In the genomic region with DNA sequence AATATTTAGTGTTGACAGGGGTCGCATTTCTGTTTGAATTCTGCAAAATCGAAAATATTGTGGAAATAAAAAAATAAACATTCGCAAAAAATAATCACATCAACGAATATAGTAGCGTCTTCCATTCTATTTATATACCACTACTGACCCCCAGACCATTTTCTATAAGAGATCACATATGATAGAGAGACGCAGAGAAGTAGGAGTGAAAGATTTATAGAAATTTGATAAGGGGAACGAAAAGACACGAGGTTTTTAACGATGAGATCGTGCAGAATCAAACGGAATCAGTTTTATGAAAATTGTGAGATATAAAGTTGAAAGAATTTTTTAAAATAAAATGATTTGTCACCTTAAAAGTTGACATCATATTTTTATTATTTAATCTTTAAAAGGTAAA, we compare ENCODE assay signal across 4 worm cellular contexts.
TF ChIP-seq lines count a peak whose summit lies in the region.

No protein-coding gene starts in this region.

TF ChIP-seq in whole organism, L1 larva, 84 proteins besides CTCF, POLR2A, EP300 and RAD21 (continues in another document):
- no peak for TF ChIP-seq nhr-84 (tag; optimal IDR thresholded peaks at IDR 0.05; lab: Kevin White, UChicago)
- TF ChIP-seq ama-1 (optimal IDR thresholded peaks at IDR 0.05; lab: Kevin White, UChicago) = no peak
- TF ChIP-seq nhr-85 (tag; lab: Kevin White, UChicago) = peak; percentile 89
- TF ChIP-seq rnt-1 (tag; optimal IDR thresholded peaks at IDR 0.05; lab: Kevin White, UChicago) = no peak
- TF ChIP-seq unc-62 (GFP tag; optimal IDR thresholded peaks at IDR 0.05; lab: Kevin White, UChicago) = no peak
- peak; percentile 77 for TF ChIP-seq nhr-20 (tag; optimal IDR thresholded peaks at IDR 0.05; lab: Kevin White, UChicago)
- no peak for TF ChIP-seq pag-3 (tag; optimal IDR thresholded peaks at IDR 0.05; lab: Kevin White, UChicago; ENCODE audit: borderline replicate concordance, insufficient read depth)
- no peak for TF ChIP-seq mef-2 (tag; optimal IDR thresholded peaks at IDR 0.05; lab: Kevin White, UChicago)
- peak in 1 of 2 experiments; percentile 23 for TF ChIP-seq lsy-2 (tag; optimal IDR thresholded peaks at IDR 0.05; lab: Kevin White, UChicago)
- TF ChIP-seq irx-1 (tag; optimal IDR thresholded peaks at IDR 0.05; lab: Kevin White, UChicago) = no peak
- no peak for TF ChIP-seq pqm-1 (tag; optimal IDR thresholded peaks at IDR 0.05; lab: Kevin White, UChicago)
- TF ChIP-seq snu-23 (GFP tag; optimal IDR thresholded peaks at IDR 0.05; lab: Kevin White, UChicago) = peak; percentile 46
- no peak for TF ChIP-seq unc-130 (tag; optimal IDR thresholded peaks at IDR 0.05; lab: Kevin White, UChicago)
- no peak for TF ChIP-seq ceh-63 (GFP tag; optimal IDR thresholded peaks at IDR 0.05; lab: Kevin White, UChicago)
- TF ChIP-seq xbp-1 (tag; optimal IDR thresholded peaks at IDR 0.05; lab: Kevin White, UChicago) = no peak
- no peak for TF ChIP-seq ets-5 (GFP tag; IDR thresholded peaks at IDR 0.05; lab: Robert Waterston, UW)
- TF ChIP-seq C34B4.2 (tag; optimal IDR thresholded peaks at IDR 0.05; lab: Kevin White, UChicago) = no peak
- TF ChIP-seq nhr-77 (tag; optimal IDR thresholded peaks at IDR 0.05; lab: Kevin White, UChicago) = no peak
- TF ChIP-seq efl-1 (optimal IDR thresholded peaks at IDR 0.05; lab: Kevin White, UChicago) = no peak
- no peak for TF ChIP-seq efl-1 (GFP tag; optimal IDR thresholded peaks at IDR 0.05 in 1 of 2; lab: Kevin White, UChicago)
- no peak for TF ChIP-seq snpc-4 (tag; optimal IDR thresholded peaks at IDR 0.05; lab: Kevin White, UChicago)
- TF ChIP-seq hlh-17 (GFP tag; optimal IDR thresholded peaks at IDR 0.05; lab: Kevin White, UChicago; ENCODE audit: borderline replicate concordance) = no peak

TF ChIP-seq in whole organism, L2 larva, 48 proteins besides CTCF, POLR2A, EP300 and RAD21:
- TF ChIP-seq nhr-25 (tag; optimal IDR thresholded peaks at IDR 0.05; lab: Kevin White, UChicago) = peak; percentile 46
- TF ChIP-seq nhr-21 (tag; optimal IDR thresholded peaks at IDR 0.05; lab: Kevin White, UChicago) = peak; percentile 50
- no peak for TF ChIP-seq crh-2 (tag; optimal IDR thresholded peaks at IDR 0.05; lab: Kevin White, UChicago)
- peak; percentile 33 for TF ChIP-seq sma-3 (GFP tag; optimal IDR thresholded peaks at IDR 0.05; lab: Kevin White, UChicago)
- TF ChIP-seq unc-62 (GFP tag; optimal IDR thresholded peaks at IDR 0.05; lab: Kevin White, UChicago) = no peak
- TF ChIP-seq mab-5 (tag; optimal IDR thresholded peaks at IDR 0.05; lab: Kevin White, UChicago) = no peak
- TF ChIP-seq sma-9 (GFP tag; optimal IDR thresholded peaks at IDR 0.05; lab: Kevin White, UChicago) = peak; percentile 85
- no peak for TF ChIP-seq sma-9 (tag; optimal IDR thresholded peaks at IDR 0.05; lab: Kevin White, UChicago)
- TF ChIP-seq ZK546.5 (tag; optimal IDR thresholded peaks at IDR 0.05; lab: Kevin White, UChicago) = no peak
- peak in 1 of 2 experiments; percentile 8 for TF ChIP-seq lsy-2 (tag; optimal IDR thresholded peaks at IDR 0.05; lab: Kevin White, UChicago)
- TF ChIP-seq C34F6.9 (tag; optimal IDR thresholded peaks at IDR 0.05; lab: Kevin White, UChicago) = no peak
- TF ChIP-seq mdl-1 (tag; optimal IDR thresholded peaks at IDR 0.05; lab: Kevin White, UChicago) = peak in 1 of 2 experiments; percentile 4

TF ChIP-seq in whole organism, L3 larva, 47 proteins besides CTCF, POLR2A, EP300 and RAD21:
- no peak for TF ChIP-seq ceh-82 (tag; optimal IDR thresholded peaks at IDR 0.05; lab: Kevin White, UChicago)
- peak; percentile 71 for TF ChIP-seq nhr-23 (tag; optimal IDR thresholded peaks at IDR 0.05; lab: Kevin White, UChicago)
- no peak for TF ChIP-seq nhr-28 (tag; optimal IDR thresholded peaks at IDR 0.05; lab: Kevin White, UChicago)
- no peak for TF ChIP-seq lin-15B (tag; optimal IDR thresholded peaks at IDR 0.05; lab: Kevin White, UChicago)
- peak; percentile 81 for TF ChIP-seq nhr-43 (tag; optimal IDR thresholded peaks at IDR 0.05; lab: Kevin White, UChicago; ENCODE audit: poor library complexity, severe bottlenecking)

TF ChIP-seq in whole organism, L4 larva, 104 proteins besides CTCF, POLR2A, EP300 and RAD21:
- TF ChIP-seq ceh-20 (GFP tag; IDR thresholded peaks at IDR 0.05; lab: Robert Waterston, UW) (0 out of 2 replicates have a peak, but pooled peaks have one; percentile 13), hlh-30 (tag; optimal IDR thresholded peaks at IDR 0.05; lab: Kevin White, UChicago; ENCODE audit: insufficient read depth) (peak; percentile 66), hlh-11 (tag; optimal IDR thresholded peaks at IDR 0.05; lab: Kevin White, UChicago) (peak; percentile 43), T26A8.4 (GFP tag; IDR thresholded peaks at IDR 0.05; lab: Robert Waterston, UW) (no peak), nhr-237 (tag; optimal IDR thresholded peaks at IDR 0.05; lab: Kevin White, UChicago) (no peak), dmd-6 (GFP tag; IDR thresholded peaks at IDR 0.05; lab: Robert Waterston, UW) (peak; percentile 17; the same call in 1 of the 2 replicates), nhr-28 (tag; optimal IDR thresholded peaks at IDR 0.05; lab: Kevin White, UChicago) (peak; percentile 26), lsy-2 (tag; optimal IDR thresholded peaks at IDR 0.05; lab: Kevin White, UChicago) (peak in 1 of 2 experiments; percentile 32), mxl-3 (GFP tag; optimal IDR thresholded peaks at IDR 0.05; lab: Kevin White, UChicago) (peak; percentile 44)
TF ChIP-seq in whole organism, L4 larva: peak in this region for 7.
